Worm (Caenorhabditis elegans) whole organism, L3 larva: ENCODE data around the gene C44F1.1.

Source experiments
- R02D3.7 ChIP-seq: fragments of 150-350 bp; optimal IDR thresholded peaks from 2 replicates; lab custom pipeline; 2014; ENCODE audit warnings: missing biosample characterization, missing genetic modification characterization
- aly-2 ChIP-seq: fragments of 150-350 bp; optimal IDR thresholded peaks from 2 replicates; lab custom pipeline; 2014; ENCODE audit warnings: missing biosample characterization, missing genetic modification characterization
- ama-1 ChIP-seq: fragments of 150-350 bp; optimal IDR thresholded peaks from 2 replicates; lab custom pipeline; 2018
- ceh-82 ChIP-seq: fragments of 150-350 bp; optimal IDR thresholded peaks from 2 replicates; lab custom pipeline; 2014; ENCODE audit warnings: missing biosample characterization, missing genetic modification characterization
- ceh-9 ChIP-seq: sonication (generic microtip); optimal IDR thresholded peaks from 2 replicates; lab custom pipeline; 2018; ENCODE audit warnings: missing biosample characterization, missing genetic modification characterization
- egl-27 ChIP-seq: sonication (generic microtip); optimal IDR thresholded peaks from 4 replicates; lab custom pipeline; 2017; ENCODE audit warnings: missing biosample characterization, missing genetic modification reagents, missing genetic modification characterization
- elt-2 ChIP-seq: sonication (generic microtip); optimal IDR thresholded peaks from 2 replicates; lab custom pipeline; 2016; ENCODE audit warnings: missing genetic modification reagents, mild to moderate bottlenecking, missing genetic modification characterization, missing compliant biosample characterization
- elt-3 ChIP-seq, 3 experiments: fragments of 150-350 bp in 1 of 3; sonication (generic microtip) in 2 of 3; optimal IDR thresholded peaks; 2 replicates in 2 of 3; 4 replicates in 1 of 3; lab custom pipeline; 2014 to 2017; ENCODE audit warnings: missing biosample characterization in 3 of 3, missing genetic modification characterization in 3 of 3
- fkh-10 ChIP-seq: sonication (generic microtip); optimal IDR thresholded peaks from 2 replicates; lab custom pipeline; 2017; ENCODE audit warnings: missing biosample characterization, missing genetic modification reagents, missing genetic modification characterization
- jun-1 ChIP-seq: fragments of 150-350 bp; optimal IDR thresholded peaks from 2 replicates; lab custom pipeline; 2014; ENCODE audit warnings: missing biosample characterization, missing genetic modification reagents, missing genetic modification characterization
- lin-39 ChIP-seq: fragments of 150-350 bp; optimal IDR thresholded peaks from 2 replicates; lab custom pipeline; 2018; ENCODE audit warnings: missing biosample characterization, missing genetic modification reagents, missing genetic modification characterization
- lsy-12 ChIP-seq: sonication (generic microtip); optimal IDR thresholded peaks from 2 replicates; lab custom pipeline; 2016; ENCODE audit warnings: mild to moderate bottlenecking, missing genetic modification characterization, missing compliant biosample characterization
- mdl-1 ChIP-seq: fragments of 150-350 bp; optimal IDR thresholded peaks from 2 replicates; lab custom pipeline; 2014; ENCODE audit warnings: missing biosample characterization, missing genetic modification characterization
- nfya-1 ChIP-seq: sonication (generic microtip); optimal IDR thresholded peaks from 2 replicates; lab custom pipeline; 2017; ENCODE audit warnings: missing genetic modification characterization, mild to moderate bottlenecking, missing compliant biosample characterization, antibody characterized with exemption, moderate library complexity; ENCODE audit not compliant: insufficient read depth
- nhr-12 ChIP-seq: fragments of 150-350 bp; optimal IDR thresholded peaks from 2 replicates; lab custom pipeline; 2014; ENCODE audit warnings: missing biosample characterization, missing genetic modification characterization
- nhr-23 ChIP-seq: fragments of 150-350 bp; optimal IDR thresholded peaks from 2 replicates; lab custom pipeline; 2014; ENCODE audit warnings: missing biosample characterization, missing genetic modification reagents, missing genetic modification characterization
- nhr-237 ChIP-seq: fragments of 150-350 bp; optimal IDR thresholded peaks from 2 replicates; lab custom pipeline; 2014; ENCODE audit warnings: missing biosample characterization, missing genetic modification characterization
- nhr-25 ChIP-seq: sonication (generic microtip); optimal IDR thresholded peaks from 2 replicates; lab custom pipeline; 2017; ENCODE audit warnings: missing biosample characterization, missing genetic modification characterization
- nhr-28 ChIP-seq: fragments of 150-350 bp; optimal IDR thresholded peaks from 2 replicates; lab custom pipeline; 2014; ENCODE audit warnings: missing biosample characterization, missing genetic modification characterization
- nhr-43 ChIP-seq: sonication (generic microtip); optimal IDR thresholded peaks from 2 replicates; lab custom pipeline; 2016; ENCODE audit warnings: mild to moderate bottlenecking, missing genetic modification characterization, missing compliant biosample characterization; ENCODE audit not compliant: poor library complexity, severe bottlenecking
- nhr-77 ChIP-seq: fragments of 150-350 bp; optimal IDR thresholded peaks from 2 replicates; lab custom pipeline; 2014; ENCODE audit warnings: missing biosample characterization, missing genetic modification characterization
- pha-4 ChIP-seq: fragments of 150-350 bp; optimal IDR thresholded peaks from 2 replicates; lab custom pipeline; 2014; ENCODE audit warnings: missing biosample characterization, missing genetic modification reagents, missing genetic modification characterization
- pqm-1 ChIP-seq: fragments of 150-350 bp; optimal IDR thresholded peaks from 2 replicates; lab custom pipeline; 2017; ENCODE audit warnings: missing biosample characterization, missing genetic modification characterization, inconsistent platforms
- sea-2 ChIP-seq: fragments of 150-350 bp; sonication (generic microtip); optimal IDR thresholded peaks from 4 replicates; lab custom pipeline; 2014; ENCODE audit warnings: missing biosample characterization, missing genetic modification reagents, missing genetic modification characterization
- skn-1 ChIP-seq: fragments of 150-350 bp; optimal IDR thresholded peaks from 2 replicates; lab custom pipeline; 2014; ENCODE audit warnings: missing biosample characterization, missing genetic modification characterization
- snpc-4 ChIP-seq: fragments of 150-350 bp; optimal IDR thresholded peaks from 2 replicates; lab custom pipeline; 2014; ENCODE audit warnings: missing biosample characterization, missing genetic modification characterization
- unc-39 ChIP-seq: sonication (generic microtip); optimal IDR thresholded peaks from 4 replicates; lab custom pipeline; 2017; ENCODE audit warnings: missing biosample characterization, missing genetic modification characterization
- ztf-11 ChIP-seq: fragments of 150-350 bp; optimal IDR thresholded peaks from 2 replicates; lab custom pipeline; 2014; ENCODE audit warnings: missing biosample characterization, missing genetic modification characterization
- ztf-4 ChIP-seq: fragments of 150-350 bp; optimal IDR thresholded peaks from 2 replicates; lab custom pipeline; 2014; ENCODE audit warnings: missing biosample characterization, missing genetic modification characterization

C44F1.1 gene

DNA sequence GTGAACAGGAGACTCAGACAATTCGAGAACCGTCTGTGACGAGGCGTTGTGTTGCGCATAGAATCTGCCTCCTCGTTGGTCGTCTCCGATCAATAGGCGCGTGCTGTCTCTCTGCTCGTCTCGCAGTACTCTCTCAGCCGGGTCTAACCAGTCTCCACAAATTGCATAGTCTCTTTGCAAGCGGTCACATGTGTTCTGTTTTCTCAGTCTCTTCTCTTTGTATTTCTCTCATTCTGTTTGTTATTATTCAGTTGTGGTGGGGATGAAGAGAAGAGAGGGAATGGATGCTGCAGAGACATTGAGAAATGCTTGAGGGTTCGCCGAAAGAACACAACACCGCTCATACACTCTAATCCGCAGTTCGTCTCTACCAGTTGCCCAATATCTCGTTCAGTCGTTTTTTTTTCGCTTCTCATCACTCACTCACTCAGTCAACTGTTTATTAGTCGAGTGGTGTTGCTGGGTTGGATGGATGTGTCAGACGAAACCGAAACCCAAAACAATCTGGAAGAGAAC lies 36.1 kb upstream of the C44F1.1 start (continued):
- peak; percentile 85 for TF ChIP-seq egl-27 (tag; lab: Kevin White, UChicago)
- TF ChIP-seq skn-1 (tag; lab: Kevin White, UChicago): peak; percentile 85
- peak; percentile 98 for TF ChIP-seq nhr-23
- peak; percentile 94 for TF ChIP-seq lsy-12 (tag; lab: Kevin White, UChicago)
- TF ChIP-seq ceh-9 (tag; lab: Kevin White, UChicago): no peak
- peak; percentile 93 for TF ChIP-seq nhr-43 (tag; lab: Kevin White, UChicago)
- peak; percentile 98 for TF ChIP-seq nfya-1
- peak; percentile 97 for TF ChIP-seq fkh-10 (GFP tag; lab: Kevin White, UChicago)
- TF ChIP-seq ceh-82 (tag; lab: Kevin White, UChicago): peak; percentile 88
- peak; percentile 28 for TF ChIP-seq unc-39
- peak; percentile 81 for TF ChIP-seq ztf-4 (tag; lab: Kevin White, UChicago)
- TF ChIP-seq aly-2 (tag; lab: Kevin White, UChicago): no peak

- TF ChIP-seq nhr-43 (tag; lab: Kevin White, UChicago): no peak
- no peak for TF ChIP-seq lsy-12 (tag; lab: Kevin White, UChicago)
- no peak for TF ChIP-seq nhr-237 (tag; lab: Kevin White, UChicago)
- no peak for TF ChIP-seq sea-2
- TF ChIP-seq ztf-4 (tag; lab: Kevin White, UChicago): no peak
- no peak for TF ChIP-seq lin-39 (tag; lab: Kevin White, UChicago)
- TF ChIP-seq nhr-12 (tag; lab: Kevin White, UChicago): no peak
- TF ChIP-seq jun-1 (tag; lab: Kevin White, UChicago): no peak
- TF ChIP-seq nhr-77: no peak
- TF ChIP-seq ztf-11 (tag; lab: Kevin White, UChicago): no peak
These were observed 35.5 kb upstream of the C44F1.1 start for ce11 chrIII:3800934-3801252.

DNA sequence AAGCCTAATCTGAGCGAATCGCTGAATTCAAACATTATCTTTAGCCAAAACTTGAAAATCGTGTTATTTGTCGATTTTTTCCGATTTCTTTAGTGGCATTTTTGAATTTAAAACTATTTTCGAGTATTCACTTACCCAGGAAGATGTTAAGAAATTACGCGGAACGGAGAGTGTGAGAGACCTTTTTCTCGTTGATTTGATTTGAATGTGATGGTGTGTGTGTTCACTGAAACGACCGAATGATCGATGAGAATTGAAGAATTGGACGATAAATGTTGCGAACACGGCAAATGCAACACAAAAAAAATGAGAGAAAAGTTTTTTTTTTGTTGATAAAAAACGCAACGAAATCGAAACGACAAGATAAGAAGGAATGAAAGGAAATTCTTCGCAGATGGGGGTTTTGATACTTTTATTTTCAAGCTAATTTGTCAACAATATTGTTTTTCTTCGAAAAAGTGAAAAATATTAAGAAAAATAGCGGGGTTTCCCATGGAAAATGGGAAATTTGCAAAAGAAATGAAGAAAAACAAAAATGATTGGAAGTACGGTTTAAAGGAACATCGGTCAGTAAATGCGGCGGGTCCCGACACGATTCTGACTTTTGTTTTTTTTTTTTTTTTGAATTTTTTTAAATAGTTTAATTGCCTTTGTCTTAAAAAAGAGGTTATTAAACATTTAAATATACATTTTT lies 35.0 kb upstream of the C44F1.1 start, which contains the start of gene mtm-3:
Gene mtm-3, minus strand, starts transcription at position 228 of the 694 bp plus-strand sequence.
- TF ChIP-seq elt-3 (tag; optimal IDR thresholded peaks at IDR 0.05; lab: Kevin White, UChicago): no peak
- TF ChIP-seq ama-1 (lab: Kevin White, UChicago): peak; percentile 54
- TF ChIP-seq nfya-1: peak; percentile 24
- TF ChIP-seq pha-4 (tag; lab: Kevin White, UChicago): peak; percentile 29
- TF ChIP-seq snpc-4 (tag; lab: Kevin White, UChicago): no peak
- no peak for TF ChIP-seq lsy-12 (tag; lab: Kevin White, UChicago)
- TF ChIP-seq elt-2 (tag; lab: Kevin White, UChicago): peak; percentile 43

- no peak for TF ChIP-seq nhr-28 (tag; lab: Kevin White, UChicago)
- peak; percentile 13 for TF ChIP-seq nhr-23
- no peak for TF ChIP-seq R02D3.7 (tag; lab: Kevin White, UChicago)
- peak; percentile 31 for TF ChIP-seq nhr-25 (tag; lab: Kevin White, UChicago)
- TF ChIP-seq egl-27 (tag; lab: Kevin White, UChicago): no peak
- TF ChIP-seq nfya-1: peak; percentile 23
- TF ChIP-seq elt-2 (tag; lab: Kevin White, UChicago): peak; percentile 75
- TF ChIP-seq pha-4 (tag; lab: Kevin White, UChicago): peak; percentile 65
- TF ChIP-seq ztf-4 (tag; lab: Kevin White, UChicago): no peak
- peak; percentile 12 for TF ChIP-seq lsy-12 (tag; lab: Kevin White, UChicago)
- TF ChIP-seq pqm-1 (tag; lab: Kevin White, UChicago): peak; percentile 77
- no peak for TF ChIP-seq elt-3 (tag; optimal IDR thresholded peaks at IDR 0.05; lab: Kevin White, UChicago)
- TF ChIP-seq snpc-4 (tag; lab: Kevin White, UChicago): no peak
- peak; percentile 17 for TF ChIP-seq mdl-1 (tag; lab: Kevin White, UChicago)
- TF ChIP-seq, all 47 proteins: peak for 8
These were observed 33.9 kb upstream of the C44F1.1 start for ce11 chrIII:3799213-3799612.

DNA sequence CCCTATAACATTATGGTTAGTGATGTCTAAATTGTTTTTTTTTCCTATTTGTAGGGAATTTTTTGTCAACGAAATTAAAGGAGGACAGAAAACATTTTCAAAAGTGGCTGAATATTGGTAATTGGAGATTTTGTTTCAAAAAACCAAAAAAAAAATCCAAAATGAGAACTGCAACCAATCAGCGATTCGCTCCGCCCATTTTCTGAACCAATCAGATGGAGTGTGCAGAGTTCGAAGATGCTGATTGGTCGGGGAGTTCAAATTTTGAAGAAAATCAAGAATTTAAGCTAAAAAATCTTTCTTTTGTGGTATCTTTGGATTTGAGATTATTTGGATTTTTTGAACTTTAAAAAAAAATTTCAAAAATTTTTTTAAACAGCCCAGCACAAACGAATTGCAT lies 33.1 kb upstream of the C44F1.1 start:
- TF ChIP-seq nhr-25 (tag; lab: Kevin White, UChicago) (no peak), nfya-1 (peak; percentile 99), elt-3 (tag; optimal IDR thresholded peaks at IDR 0.05; lab: Kevin White, UChicago) (no peak)
- TF ChIP-seq, all 47 proteins: peak for 1
